Worm (Caenorhabditis elegans): ENCODE measurements around the gene tbx-39.

ce11 chrIV:15291162-15291561 lies 32.5 kb upstream of the tbx-39 start, which contains the start of gene pqn-90:
- TF ChIP-seq ama-1 (optimal IDR thresholded peaks at IDR 0.05), result no peak
- TF ChIP-seq nfya-1 (tag; optimal IDR thresholded peaks at IDR 0.05; ENCODE audit: insufficient read depth), result no peak
- TF ChIP-seq zag-1 (tag; optimal IDR thresholded peaks at IDR 0.05), result no peak
- TF ChIP-seq skn-1 (tag; optimal IDR thresholded peaks at IDR 0.05), result no peak
- no peak for TF ChIP-seq tbx-2 (tag; optimal IDR thresholded peaks at IDR 0.05)
- no peak for TF ChIP-seq nhr-12 (tag; optimal IDR thresholded peaks at IDR 0.05)
- no peak for TF ChIP-seq fos-1 (tag; optimal IDR thresholded peaks at IDR 0.05)
- no peak for TF ChIP-seq unc-62 (GFP tag; optimal IDR thresholded peaks at IDR 0.05)

Data from whole organism, L3 larva.